Fruit fly (Drosophila melanogaster) ovary, adult (tissue): Measurements from ENCODE around the gene CG2187.
A peak's percentile ranks its signal among the peaks of the same experiment; 100 is the strongest.

Source experiments
- CG17801 ChIP-seq: fragments of 200-800 bp; optimal IDR thresholded peaks from 2 replicates; lab custom pipeline; 2019; ENCODE audit warnings: missing biosample characterization, mild to moderate bottlenecking, missing genetic modification characterization, moderate library complexity; ENCODE audit not compliant: partially characterized antibody

CG2187 gene

DNA sequence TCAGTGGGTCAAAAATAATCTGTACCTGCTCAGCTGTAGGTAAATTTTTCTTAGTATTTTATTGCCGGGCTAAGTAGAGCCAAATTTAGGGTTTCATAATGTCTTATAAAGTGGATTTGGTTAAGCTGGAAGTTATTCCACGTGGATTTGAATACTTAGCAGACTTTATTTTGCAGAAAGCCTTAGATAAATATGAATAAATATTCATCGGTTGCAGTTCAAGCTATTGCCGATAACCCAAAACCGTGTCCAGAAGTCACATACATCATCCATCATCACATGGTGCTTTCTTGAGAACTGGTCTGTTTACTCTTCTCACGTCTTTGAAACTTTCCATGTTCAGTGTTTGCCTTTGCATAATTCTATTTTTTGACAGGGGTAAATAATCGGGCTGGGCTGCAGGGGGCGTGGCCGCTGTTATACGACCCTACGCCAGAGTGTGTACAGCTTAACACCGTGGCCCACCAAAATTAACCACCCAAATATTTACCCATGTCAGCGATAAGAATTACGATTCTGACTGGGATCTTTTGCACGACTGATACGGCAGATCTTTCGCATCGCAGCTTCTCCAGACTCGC lies at the start of gene CG2187:
TSS of gene CG2187 (minus strand) at position 51 of the 581 bp plus-strand sequence.
- no peak for TF ChIP-seq CG17801 (GFP tag; lab: Kevin White, UChicago)

DNA sequence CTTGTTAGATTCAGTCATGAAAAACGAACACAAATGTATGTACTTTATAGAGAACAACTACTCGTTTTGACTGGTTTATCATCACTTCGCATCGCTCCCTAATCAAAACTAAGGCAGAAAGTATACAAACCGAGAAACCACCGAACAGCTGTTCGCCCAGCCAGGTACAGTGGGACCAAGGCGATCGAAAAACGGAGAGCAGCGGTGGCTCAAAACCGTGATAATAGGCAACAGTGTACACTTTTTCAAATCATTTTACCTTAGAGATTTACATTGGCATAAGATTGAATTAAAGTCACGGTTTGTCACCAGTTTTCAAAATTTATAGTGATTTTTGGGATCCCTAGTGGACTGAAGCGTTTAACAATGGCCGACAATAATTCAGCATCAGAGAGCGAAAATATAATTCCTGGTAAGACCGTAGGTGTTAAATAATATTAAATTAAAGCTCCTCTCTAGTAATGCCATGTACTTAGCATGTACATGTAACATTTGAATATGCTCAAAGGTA lies 46.8 kb upstream of the CG2187 start, which contains the start of the genes CG42233 and CG1971:
TSS of gene CG42233 (minus strand) at position 51 of the 511 bp plus-strand sequence.
TSS of gene CG1971 (plus strand) at position 241 of the 511 bp plus-strand sequence.
- peak; percentile 19 for TF ChIP-seq CG17801 (GFP tag; lab: Kevin White, UChicago)

dm6 chr3R:31800663-31801062 lies 42.2 kb upstream of the CG2187 start, which contains the start of gene Ir100a:
TSS of gene Ir100a (plus strand) at chr3R:31800963.
- no peak for TF ChIP-seq CG17801 (GFP tag; lab: Kevin White, UChicago)

DNA sequence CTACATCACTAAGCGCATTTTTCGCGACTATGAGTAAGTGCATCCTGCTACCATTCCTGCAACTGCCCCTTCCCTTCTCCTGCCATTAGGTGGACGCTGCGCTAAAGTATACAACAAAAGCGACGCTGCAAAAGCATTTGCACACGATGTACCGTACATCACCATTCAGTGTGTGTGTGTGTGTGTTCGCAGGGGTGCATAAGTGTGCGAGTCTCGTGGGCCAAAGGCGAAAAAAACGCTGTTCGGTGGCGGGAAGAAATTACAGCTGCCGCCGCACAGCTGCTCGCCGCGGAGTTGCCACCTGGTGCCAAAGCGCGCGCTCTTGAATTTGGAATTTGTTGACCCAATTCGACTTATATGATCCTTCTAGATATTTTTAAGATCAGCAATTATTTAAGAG lies 36.0 kb upstream of the CG2187 start:
- TF ChIP-seq CG17801 (GFP tag; lab: Kevin White, UChicago), result peak; percentile 52

DNA sequence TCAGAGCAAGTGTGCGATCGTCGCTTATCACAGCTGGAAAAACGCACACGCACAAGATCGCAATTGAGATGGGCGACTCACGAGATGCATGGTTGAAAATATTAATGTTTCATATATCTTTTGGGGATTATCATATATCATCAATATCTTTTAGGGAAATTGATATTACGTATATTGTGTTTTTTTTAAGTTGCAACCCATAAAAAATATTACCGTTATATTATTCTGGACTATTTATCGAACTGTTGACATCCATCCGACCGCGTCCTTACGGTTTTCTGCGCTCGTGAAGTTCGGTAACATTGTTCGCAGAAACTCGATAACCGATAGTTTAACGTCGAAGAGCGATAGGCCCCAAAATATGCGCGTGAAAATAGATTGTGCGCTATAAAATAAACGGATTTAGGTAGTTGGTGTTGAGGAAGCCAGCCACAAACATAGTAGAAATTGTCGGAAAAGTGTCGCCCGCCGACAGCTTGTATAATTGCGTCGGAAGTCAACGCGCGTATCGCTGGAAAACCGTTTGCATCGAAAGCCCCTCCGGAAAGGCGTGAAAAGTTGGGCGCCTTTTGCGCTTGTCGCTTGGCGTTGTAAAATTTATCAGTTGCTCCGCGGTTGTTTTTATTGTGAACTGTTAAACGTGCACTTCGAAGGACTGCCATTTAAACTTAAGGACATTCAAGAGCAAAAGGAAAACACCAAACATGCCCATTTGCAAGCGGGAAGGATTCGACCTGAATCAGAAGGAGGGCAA lies 35.4 kb upstream of the CG2187 start, which contains the start of the genes Mccc1 and Acf:
TSS of gene Mccc1 (minus strand) at position 244 of the 754 bp plus-strand sequence.
TSS of gene Acf (plus strand) at position 318 of the 754 bp plus-strand sequence.
- peak; percentile 55 for TF ChIP-seq CG17801 (GFP tag; lab: Kevin White, UChicago)

DNA sequence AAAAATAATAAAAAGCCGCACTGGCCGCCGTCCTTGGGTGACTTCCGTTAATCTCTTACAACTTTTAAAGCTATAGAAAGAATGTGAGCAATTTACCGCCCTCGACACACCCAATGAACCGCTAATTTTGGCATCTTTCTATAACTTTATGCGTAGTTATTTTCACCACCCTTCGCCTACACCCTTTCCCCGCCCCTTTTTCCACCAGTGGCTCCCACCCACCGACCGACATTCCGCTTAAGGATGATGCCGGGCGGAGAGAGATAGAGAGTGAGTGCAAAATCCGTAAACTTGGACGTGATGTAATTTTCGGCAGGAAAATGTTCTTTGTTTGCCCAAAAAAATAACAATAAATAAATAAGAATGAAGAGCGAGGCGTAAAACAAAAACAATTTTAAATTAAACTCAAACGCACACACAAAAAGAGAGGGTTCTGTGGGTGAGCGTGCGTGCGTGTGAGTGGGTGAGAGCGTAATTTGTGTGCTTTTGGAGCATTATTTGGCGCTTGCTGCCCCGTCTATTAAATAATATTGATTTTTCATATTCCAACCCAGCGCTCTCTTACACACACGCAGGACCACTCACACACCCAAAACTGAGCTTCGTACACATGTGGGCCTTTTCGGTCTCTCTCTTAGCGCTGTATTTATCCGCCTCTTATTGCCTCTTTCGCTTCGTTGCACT lies 19.2 kb upstream of the CG2187 start:
- no peak for TF ChIP-seq CG17801 (GFP tag; lab: Kevin White, UChicago)

dm6 chr3R:31776583-31777362 lies 18.3 kb upstream of the CG2187 start, which contains the start of the genes CG2126 and faf:
TSS of gene CG2126 (minus strand) at chr3R:31776652.
TSS of gene faf (plus strand) at chr3R:31777020.
- peak; percentile 75 for TF ChIP-seq CG17801 (GFP tag; lab: Kevin White, UChicago)

dm6 chr3R:31771790-31772576 lies 13.5 kb upstream of the CG2187 start, which contains the start of the genes betaGlu and sip3:
TSS of gene betaGlu (minus strand) at chr3R:31771848.
TSS of gene sip3 (plus strand) at chr3R:31772219.
- TF ChIP-seq CG17801 (GFP tag; lab: Kevin White, UChicago), result peak; percentile 6

dm6 chr3R:31768198-31768597 lies 9.8 kb upstream of the CG2187 start:
- no peak for TF ChIP-seq CG17801 (GFP tag; lab: Kevin White, UChicago)

dm6 chr3R:31767528-31767927 lies 9.1 kb upstream of the CG2187 start:
- no peak for TF ChIP-seq CG17801 (GFP tag; lab: Kevin White, UChicago)

- TF ChIP-seq CG17801 (GFP tag; lab: Kevin White, UChicago), result no peak
Observed at dm6 chr3R:31765145-31765544, 6.7 kb upstream of the CG2187 start.

dm6 chr3R:31764672-31765071 lies 6.2 kb upstream of the CG2187 start, which contains the start of gene CG2150:
TSS of gene CG2150 (minus strand) at chr3R:31764772.
- no peak for TF ChIP-seq CG17801 (GFP tag; lab: Kevin White, UChicago)

DNA sequence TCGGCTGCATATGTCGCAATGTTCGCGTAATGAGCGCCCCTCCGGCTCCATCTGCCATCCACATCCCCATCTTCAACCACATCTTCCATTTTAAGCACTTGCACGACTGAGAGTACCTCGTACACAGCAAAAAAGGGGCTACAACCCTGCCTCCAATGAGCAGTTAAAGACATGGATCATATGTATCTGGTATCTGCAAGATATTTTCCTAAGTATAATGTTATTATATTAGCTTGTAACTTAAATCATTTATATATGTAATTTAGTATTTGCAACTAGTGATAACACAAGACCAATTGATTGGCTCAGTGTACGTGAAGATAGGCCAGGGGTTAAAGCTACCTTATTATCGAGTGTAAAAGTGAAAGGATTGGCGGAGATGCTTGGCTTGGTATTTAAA lies 4.2 kb upstream of the CG2187 start:
- TF ChIP-seq CG17801 (GFP tag; lab: Kevin White, UChicago), result no peak
